Worm (Caenorhabditis elegans): ENCODE data around the gene otpl-2.

ce11 chrV:4118332-4118731, 44.8 kb downstream of the otpl-2 start, which contains the start of gene T05B4.9:
- no peak for TF ChIP-seq ztf-22 (GFP tag; optimal IDR thresholded peaks at IDR 0.05)
- TF ChIP-seq B0261.1 (tag; optimal IDR thresholded peaks at IDR 0.05), result no peak
- no peak for TF ChIP-seq mcd-1 (GFP tag; IDR thresholded peaks at IDR 0.05)
- TF ChIP-seq F33H1.4 (GFP tag; IDR thresholded peaks at IDR 0.05), result no peak
- no peak for TF ChIP-seq pha-4 (tag; optimal IDR thresholded peaks at IDR 0.05)
- TF ChIP-seq ztf-6 (GFP tag; IDR thresholded peaks at IDR 0.05), result no peak
- no peak for TF ChIP-seq ztf-25 (GFP tag; IDR thresholded peaks at IDR 0.05)
- no peak for TF ChIP-seq F57A8.1 (GFP tag; optimal IDR thresholded peaks at IDR 0.05)
- TF ChIP-seq efl-1 (GFP tag; optimal IDR thresholded peaks at IDR 0.05), result no peak

Measured in whole organism, young adult.